Fruit fly (Drosophila melanogaster): ENCODE data around the gene glec.
A peak's percentile ranks its signal among the peaks of the same experiment; 100 is the strongest.

The glec gene

DNA sequence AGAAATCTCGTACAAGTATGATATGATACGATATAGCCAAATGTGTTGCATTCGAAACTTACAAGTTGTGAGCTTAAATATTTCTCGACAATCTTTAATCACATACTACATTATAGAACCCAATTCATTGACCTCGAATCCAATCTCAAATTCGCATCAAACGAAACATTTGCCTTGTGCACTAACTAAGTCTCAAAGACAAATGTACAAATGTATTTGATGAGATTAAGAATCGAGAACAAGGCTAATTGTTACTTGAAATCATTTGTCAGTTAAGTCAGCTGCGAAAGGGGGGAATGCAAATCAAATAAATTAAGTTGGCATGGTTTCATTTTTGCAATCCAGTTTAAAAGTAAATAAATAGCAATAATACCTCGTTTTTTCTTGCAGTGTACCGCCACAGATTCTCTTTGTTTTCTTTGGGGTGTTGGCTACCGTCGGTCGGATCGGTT lies 17.5 kb downstream of the glec start (continued):
- no peak for TF ChIP-seq CG18011 (GFP tag; optimal IDR thresholded peaks at IDR 0.05)
- no peak for TF ChIP-seq amos (GFP tag; IDR thresholded peaks at IDR 0.05; ENCODE audit: partially characterized antibody)
- TF ChIP-seq Atf-2 (GFP tag; optimal IDR thresholded peaks at IDR 0.05) = peak; percentile 51
- no peak for TF ChIP-seq pan (optimal IDR thresholded peaks at IDR 0.05)
- TF ChIP-seq pan (GFP tag; optimal IDR thresholded peaks at IDR 0.05 in 1 of 2, IDR thresholded peaks at IDR 0.05 in 1 of 2) = no peak
- TF ChIP-seq Ssrp (tag; optimal IDR thresholded peaks at IDR 0.05) = peak; percentile 29
- no peak for TF ChIP-seq B-H2 (GFP tag; optimal IDR thresholded peaks at IDR 0.05)
- TF ChIP-seq CG7987 (GFP tag; optimal IDR thresholded peaks at IDR 0.05) = no peak
- no peak for TF ChIP-seq Vsx1 (GFP tag; optimal IDR thresholded peaks at IDR 0.05)
- TF ChIP-seq CG3163 (GFP tag; optimal IDR thresholded peaks at IDR 0.05) = no peak
- TF ChIP-seq kah (GFP tag; optimal IDR thresholded peaks at IDR 0.05) = no peak
- peak; percentile 17 for TF ChIP-seq CG12659 (GFP tag; optimal IDR thresholded peaks at IDR 0.05)
- peak; percentile 29 for TF ChIP-seq nom (GFP tag; optimal IDR thresholded peaks at IDR 0.05)
- TF ChIP-seq Drgx (GFP tag; IDR thresholded peaks at IDR 0.05) = peak; percentile 76
- TF ChIP-seq Mrtf (GFP tag; IDR thresholded peaks at IDR 0.05) = no peak
- no peak for TF ChIP-seq p53 (GFP tag; optimal IDR thresholded peaks at IDR 0.05)
- TF ChIP-seq Tbp (GFP tag; optimal IDR thresholded peaks at IDR 0.05) = no peak
- TF ChIP-seq Xrp1 (GFP tag; IDR thresholded peaks at IDR 0.05) = no peak
- no peak for TF ChIP-seq wdn (GFP tag; IDR thresholded peaks at IDR 0.05)
- TF ChIP-seq schlank (tag; optimal IDR thresholded peaks at IDR 0.05) = no peak
- TF ChIP-seq Hr51 (GFP tag; optimal IDR thresholded peaks at IDR 0.05) = peak in 1 of 2 experiments; percentile 64
- TF ChIP-seq trem (tag; optimal IDR thresholded peaks at IDR 0.05) = no peak
- TF ChIP-seq CG11560 (tag; IDR thresholded peaks at IDR 0.05) = no peak
- no peak for TF ChIP-seq CG2889 (GFP tag; IDR thresholded peaks at IDR 0.05)
- peak; percentile 29 for TF ChIP-seq CG2712 (tag; optimal IDR thresholded peaks at IDR 0.05)
- peak; percentile 11 for TF ChIP-seq Hsf (GFP tag; optimal IDR thresholded peaks at IDR 0.05)
- TF ChIP-seq cato (GFP tag; optimal IDR thresholded peaks at IDR 0.05; ENCODE audit: borderline replicate concordance) = no peak
- no peak for TF ChIP-seq oc (tag; optimal IDR thresholded peaks at IDR 0.05)
- TF ChIP-seq Gug (GFP tag; IDR thresholded peaks at IDR 0.05) = no peak
- TF ChIP-seq Abd-B (GFP tag; optimal IDR thresholded peaks at IDR 0.05) = no peak
- peak; percentile 8 for TF ChIP-seq CG1602 (GFP tag; optimal IDR thresholded peaks at IDR 0.05)
- no peak for TF ChIP-seq Meics (GFP tag; optimal IDR thresholded peaks at IDR 0.05)
- TF ChIP-seq hth (optimal IDR thresholded peaks at IDR 0.05) = no peak
- TF ChIP-seq yki (optimal IDR thresholded peaks at IDR 0.05) = no peak
- no peak for TF ChIP-seq ro (GFP tag; IDR thresholded peaks at IDR 0.05)
- TF ChIP-seq tio (GFP tag; optimal IDR thresholded peaks at IDR 0.05) = peak; percentile 15
- peak; percentile 31 for TF ChIP-seq grau (tag; optimal IDR thresholded peaks at IDR 0.05)
- peak; percentile 58 for TF ChIP-seq CG9437 (GFP tag; optimal IDR thresholded peaks at IDR 0.05)
- TF ChIP-seq CG6813 (GFP tag; optimal IDR thresholded peaks at IDR 0.05) = no peak
- TF ChIP-seq Dp (GFP tag; optimal IDR thresholded peaks at IDR 0.05) = no peak
- no peak for TF ChIP-seq Ravus (GFP tag; IDR thresholded peaks at IDR 0.05)
- TF ChIP-seq pnt (GFP tag; optimal IDR thresholded peaks at IDR 0.05) = no peak
- no peak for TF ChIP-seq MESR4 (GFP tag; optimal IDR thresholded peaks at IDR 0.05)
- no peak for TF ChIP-seq BtbVII (GFP tag; optimal IDR thresholded peaks at IDR 0.05)
- TF ChIP-seq CG2875 (GFP tag; optimal IDR thresholded peaks at IDR 0.05) = no peak
- no peak for TF ChIP-seq CG1233 (GFP tag; optimal IDR thresholded peaks at IDR 0.05)
- TF ChIP-seq CG9797 (GFP tag; optimal IDR thresholded peaks at IDR 0.05) = no peak
- TF ChIP-seq her (GFP tag; optimal IDR thresholded peaks at IDR 0.05) = no peak
- TF ChIP-seq CG8089 (GFP tag; optimal IDR thresholded peaks at IDR 0.05) = peak; percentile 0
- TF ChIP-seq Dref (GFP tag; IDR thresholded peaks at IDR 0.05) = no peak
- TF ChIP-seq CG13296 (GFP tag; optimal IDR thresholded peaks at IDR 0.05) = no peak
- TF ChIP-seq CG10267 (tag; optimal IDR thresholded peaks at IDR 0.05) = no peak
